Worm (Caenorhabditis elegans) whole organism, L4 larva: ENCODE data around the gene ZK105.6.

Experiments used
- F44E2.7 ChIP-seq: fragments of 200-800 bp; sonication (Bioruptor generic); IDR thresholded peaks from 2 replicates; pipeline ENCODE4 v2.1.2; 2022; ENCODE audit warnings: missing genetic modification characterization, missing compliant biosample characterization
- ama-1 ChIP-seq: fragments of 150-350 bp; optimal IDR thresholded peaks from 2 replicates; lab custom pipeline; 2014; ENCODE audit warnings: inconsistent platforms, mixed read lengths
- daf-12 ChIP-seq: fragments of 150-350 bp; optimal IDR thresholded peaks from 2 replicates; lab custom pipeline; 2014; ENCODE audit warnings: missing biosample characterization, missing genetic modification reagents, missing genetic modification characterization
- dve-1 ChIP-seq: sonication (generic microtip); optimal IDR thresholded peaks from 2 replicates; lab custom pipeline; 2017; ENCODE audit warnings: antibody characterized with exemption, mild to moderate bottlenecking, missing genetic modification characterization, missing compliant biosample characterization; ENCODE audit not compliant: insufficient read depth
- fkh-10 ChIP-seq: fragments of 150-350 bp; optimal IDR thresholded peaks from 2 replicates; lab custom pipeline; 2014; ENCODE audit warnings: missing biosample characterization, missing genetic modification reagents, missing genetic modification characterization
- lin-1 ChIP-seq: fragments of 200-800 bp; sonication (Bioruptor generic); IDR thresholded peaks from 2 replicates; pipeline ENCODE4 v1.3.6; 2022; ENCODE audit warnings: missing genetic modification reagents, missing genetic modification characterization, missing compliant biosample characterization
- nhr-11 ChIP-seq: fragments of 150-350 bp; optimal IDR thresholded peaks from 2 replicates; lab custom pipeline; 2014; ENCODE audit warnings: missing biosample characterization, missing genetic modification characterization
- nhr-6 ChIP-seq: fragments of 150-350 bp; optimal IDR thresholded peaks from 2 replicates; lab custom pipeline; 2014; ENCODE audit warnings: missing biosample characterization, missing genetic modification characterization
- snpc-4 ChIP-seq: fragments of 150-350 bp; optimal IDR thresholded peaks from 2 replicates; lab custom pipeline; 2014; ENCODE audit warnings: missing biosample characterization, missing genetic modification characterization

- TF ChIP-seq fkh-10 (GFP tag; lab: Kevin White, UChicago): no peak
- TF ChIP-seq F44E2.7 (GFP tag; lab: Robert Waterston, UW): no peak
- TF ChIP-seq nhr-11 (tag; lab: Kevin White, UChicago): no peak
- TF ChIP-seq nhr-6 (tag; lab: Kevin White, UChicago): no peak
- no peak for TF ChIP-seq ama-1 (lab: Kevin White, UChicago)
- TF ChIP-seq dve-1 (tag; lab: Kevin White, UChicago): no peak
- TF ChIP-seq daf-12: no peak
- no peak for TF ChIP-seq lin-1 (GFP tag; lab: Robert Waterston, UW)
- no peak for TF ChIP-seq snpc-4
Measured at ce11 chrV:7739949-7740348, 16.1 kb upstream of the ZK105.6 start.
